Fruit fly (Drosophila melanogaster) whole organism, embryonic: ENCODE measurements around the gene yellow-f2.

Source experiments
- Adf1 ChIP-seq: fragments of 200-800 bp; sonication (Bioruptor generic); IDR thresholded peaks from 2 replicates; pipeline ENCODE4 v1.3.6; 2022; ENCODE audit warnings: missing biosample characterization, missing genetic modification characterization
- Antp ChIP-seq: fragments of 200-800 bp; sonication (Bioruptor generic); optimal IDR thresholded peaks from 3 replicates; lab custom pipeline; 2016; ENCODE audit warnings: missing biosample characterization, missing genetic modification characterization
- CG14710 ChIP-seq: fragments of 200-800 bp; sonication (Bioruptor generic); optimal IDR thresholded peaks from 3 replicates; lab custom pipeline; 2019; ENCODE audit warnings: missing biosample characterization, mild to moderate bottlenecking, missing genetic modification characterization, moderate library complexity
- CG17328 ChIP-seq: fragments of 200-800 bp; sonication (Bioruptor generic); IDR thresholded peaks from 2 replicates; pipeline ENCODE4 v1.3.6; 2022; ENCODE audit warnings: missing biosample characterization, missing genetic modification characterization
- CG17359 ChIP-seq: fragments of 200-800 bp; sonication (Bioruptor generic); optimal IDR thresholded peaks from 3 replicates; lab custom pipeline; 2018; ENCODE audit warnings: missing biosample characterization, mild to moderate bottlenecking, missing genetic modification characterization, moderate library complexity
- CG17612 ChIP-seq: fragments of 200-800 bp; sonication (Bioruptor generic); IDR thresholded peaks from 2 replicates; pipeline ENCODE4 v1.3.6; 2022; ENCODE audit warnings: missing biosample characterization, missing genetic modification characterization
- CG34224 ChIP-seq: fragments of 200-800 bp; sonication (Bioruptor generic); IDR thresholded peaks from 3 replicates; pipeline ENCODE4 v1.3.6; 2022; ENCODE audit warnings: missing biosample characterization, missing genetic modification characterization; ENCODE audit not compliant: partially characterized antibody
- CG34422 ChIP-seq: fragments of 200-800 bp; sonication (Bioruptor generic); IDR thresholded peaks from 3 replicates; pipeline ENCODE4 v1.3.6; 2022; ENCODE audit warnings: missing biosample characterization, missing genetic modification characterization
- CG4617 ChIP-seq: fragments of 200-800 bp; sonication (Bioruptor generic); optimal IDR thresholded peaks from 3 replicates; lab custom pipeline; 2016; ENCODE audit warnings: missing biosample characterization, missing genetic modification characterization, borderline replicate concordance
- CG5245 ChIP-seq: fragments of 200-800 bp; sonication (Bioruptor generic); optimal IDR thresholded peaks from 3 replicates; lab custom pipeline; 2016; ENCODE audit warnings: missing biosample characterization, missing genetic modification characterization
- CG6254 ChIP-seq: fragments of 200-800 bp; sonication (Bioruptor generic); optimal IDR thresholded peaks from 3 replicates; lab custom pipeline; 2017; ENCODE audit warnings: mild to moderate bottlenecking, missing biosample characterization, missing genetic modification reagents, missing genetic modification characterization
- CG7987 ChIP-seq: fragments of 200-800 bp; sonication (Bioruptor generic); optimal IDR thresholded peaks from 2 replicates; lab custom pipeline; 2018; ENCODE audit warnings: missing biosample characterization, mild to moderate bottlenecking, missing genetic modification characterization, moderate library complexity
- CG8924 ChIP-seq: fragments of 200-800 bp; optimal IDR thresholded peaks from 3 replicates; lab custom pipeline; 2019; ENCODE audit warnings: missing biosample characterization, mild to moderate bottlenecking, missing genetic modification characterization, moderate library complexity
- CG9609 ChIP-seq: fragments of 200-800 bp; sonication (Bioruptor generic); optimal IDR thresholded peaks from 3 replicates; lab custom pipeline; 2016; ENCODE audit warnings: missing biosample characterization, missing genetic modification characterization
- CHES-1-like ChIP-seq: fragments of 200-800 bp; sonication (Bioruptor generic); optimal IDR thresholded peaks from 2 replicates; lab custom pipeline; 2016; ENCODE audit warnings: missing biosample characterization, missing genetic modification characterization
- Chrac-16 ChIP-seq: fragments of 200-800 bp; sonication (Bioruptor generic); optimal IDR thresholded peaks from 3 replicates; lab custom pipeline; 2016; ENCODE audit warnings: missing biosample characterization, missing genetic modification characterization
- Dll ChIP-seq: fragments of 200-800 bp; sonication (Bioruptor generic); IDR thresholded peaks from 4 replicates; pipeline ENCODE4 v1.3.6; 2022; ENCODE audit warnings: missing biosample characterization, missing genetic modification characterization; ENCODE audit not compliant: partially characterized antibody
- HLH3B ChIP-seq: fragments of 200-800 bp; sonication (Bioruptor generic); IDR thresholded peaks from 2 replicates; pipeline ENCODE4 v1.3.6; 2022; ENCODE audit warnings: missing biosample characterization, missing genetic modification characterization
- HLH4C ChIP-seq: fragments of 200-800 bp; sonication (Bioruptor generic); IDR thresholded peaks from 3 replicates; pipeline ENCODE4 v1.3.6; 2022; ENCODE audit warnings: missing biosample characterization, missing genetic modification characterization; ENCODE audit not compliant: partially characterized antibody
- Myb ChIP-seq: fragments of 200-800 bp; sonication (Bioruptor generic); optimal IDR thresholded peaks from 2 replicates; lab custom pipeline; 2016; ENCODE audit warnings: missing biosample characterization, missing genetic modification characterization
- NFAT ChIP-seq: fragments of 200-800 bp; sonication (Bioruptor generic); IDR thresholded peaks from 2 replicates; pipeline ENCODE4 v1.3.6; 2022; ENCODE audit warnings: missing biosample characterization, missing genetic modification characterization
- Nf-YC ChIP-seq: fragments of 200-800 bp; optimal IDR thresholded peaks from 3 replicates; lab custom pipeline; 2019; ENCODE audit warnings: missing biosample characterization, mild to moderate bottlenecking, missing genetic modification characterization, moderate library complexity
- Scr ChIP-seq: fragments of 200-800 bp; sonication (Bioruptor generic); IDR thresholded peaks from 2 replicates; pipeline ENCODE4 v1.3.6; 2022; ENCODE audit warnings: missing biosample characterization, missing genetic modification characterization; ENCODE audit not compliant: partially characterized antibody
- Side ChIP-seq: fragments of 200-800 bp; sonication (Bioruptor generic); optimal IDR thresholded peaks from 2 replicates; lab custom pipeline; 2016; ENCODE audit warnings: missing biosample characterization, missing genetic modification characterization
- Sox100B ChIP-seq: fragments of 200-800 bp; sonication (Bioruptor generic); optimal IDR thresholded peaks from 3 replicates; lab custom pipeline; 2018; ENCODE audit warnings: missing biosample characterization, mild to moderate bottlenecking, missing genetic modification characterization
- Vsx1 ChIP-seq: fragments of 200-800 bp; sonication (Bioruptor generic); optimal IDR thresholded peaks from 2 replicates; lab custom pipeline; 2017; ENCODE audit warnings: missing biosample characterization, mild to moderate bottlenecking, missing genetic modification characterization, missing genetic modification reagents
- al ChIP-seq: fragments of 200-800 bp; sonication (Bioruptor generic); IDR thresholded peaks from 2 replicates; pipeline ENCODE4 v1.3.6; 2022; ENCODE audit warnings: missing biosample characterization, missing genetic modification characterization
- aop ChIP-seq: fragments of 200-800 bp; sonication (Bioruptor generic); IDR thresholded peaks from 2 replicates; pipeline ENCODE4 v1.3.6; 2022; ENCODE audit warnings: missing biosample characterization, missing genetic modification characterization
- ap ChIP-seq: fragments of 200-800 bp; sonication (Bioruptor generic); IDR thresholded peaks from 2 replicates; pipeline ENCODE4 v1.3.6; 2022; ENCODE audit warnings: missing biosample characterization, missing genetic modification characterization
- az2 ChIP-seq: fragments of 200-800 bp; sonication (Bioruptor generic); optimal IDR thresholded peaks from 3 replicates; lab custom pipeline; 2016; ENCODE audit warnings: missing biosample characterization, missing genetic modification characterization
- bab2 ChIP-seq: fragments of 200-800 bp; sonication (Bioruptor generic); optimal IDR thresholded peaks from 2 replicates; lab custom pipeline; 2016; ENCODE audit warnings: missing biosample characterization, missing genetic modification characterization
- bcd ChIP-seq: fragments of 200-800 bp; sonication (Bioruptor generic); optimal IDR thresholded peaks from 2 replicates; lab custom pipeline; 2017; ENCODE audit warnings: missing biosample characterization, mild to moderate bottlenecking, missing genetic modification characterization
- br ChIP-seq: fragments of >200 bp; optimal IDR thresholded peaks from 2 replicates; lab custom pipeline; 2017
- cwo ChIP-seq: fragments of 200-800 bp; sonication (Bioruptor generic); optimal IDR thresholded peaks from 3 replicates; lab custom pipeline; 2017; ENCODE audit warnings: missing biosample characterization, missing genetic modification characterization, mild to moderate bottlenecking, moderate library complexity, missing genetic modification reagents
- disco-r ChIP-seq: fragments of 200-800 bp; sonication (Bioruptor generic); optimal IDR thresholded peaks from 2 replicates; lab custom pipeline; 2016; ENCODE audit warnings: missing biosample characterization, missing genetic modification characterization
- ems ChIP-seq: fragments of 200-800 bp; sonication (Bioruptor generic); optimal IDR thresholded peaks from 3 replicates; lab custom pipeline; 2016; ENCODE audit warnings: missing biosample characterization, missing genetic modification characterization
- fd96Cb ChIP-seq: fragments of 200-800 bp; sonication (Bioruptor generic); optimal IDR thresholded peaks from 2 replicates; lab custom pipeline; 2018; ENCODE audit warnings: missing biosample characterization, mild to moderate bottlenecking, missing genetic modification characterization, moderate library complexity
- insv ChIP-seq, 2 experiments: fragments of 200-800 bp; sonication (Bioruptor generic); optimal IDR thresholded peaks; 3 replicates each; lab custom pipeline; 2016 to 2018; ENCODE audit warnings: missing biosample characterization in 2 of 2, missing genetic modification characterization in 2 of 2
- jumu ChIP-seq: fragments of 200-800 bp; sonication (Bioruptor generic); optimal IDR thresholded peaks from 3 replicates; lab custom pipeline; 2016; ENCODE audit warnings: missing biosample characterization, missing genetic modification characterization
- kni ChIP-seq: fragments of 200-800 bp; sonication (Bioruptor generic); optimal IDR thresholded peaks from 3 replicates; lab custom pipeline; 2017; ENCODE audit warnings: mild to moderate bottlenecking, missing biosample characterization, missing genetic modification reagents, missing genetic modification characterization
- knrl ChIP-seq: fragments of 200-800 bp; sonication (Bioruptor generic); IDR thresholded peaks from 3 replicates; pipeline ENCODE4 v1.3.6; 2022; ENCODE audit warnings: missing biosample characterization, missing genetic modification characterization; ENCODE audit not compliant: partially characterized antibody
- mam ChIP-seq: fragments of 200-800 bp; sonication (Bioruptor generic); optimal IDR thresholded peaks from 3 replicates; lab custom pipeline; 2016; ENCODE audit warnings: missing biosample characterization, missing genetic modification characterization
- pb ChIP-seq: fragments of 200-800 bp; sonication (Bioruptor generic); optimal IDR thresholded peaks from 3 replicates; lab custom pipeline; 2016; ENCODE audit warnings: missing biosample characterization, missing genetic modification characterization
- rib ChIP-seq: fragments of 200-800 bp; sonication (Bioruptor generic); IDR thresholded peaks from 2 replicates; pipeline ENCODE4 v1.3.6; 2022; ENCODE audit warnings: missing biosample characterization, missing genetic modification characterization
- seq ChIP-seq: fragments of 200-800 bp; sonication (Bioruptor generic); IDR thresholded peaks from 2 replicates; pipeline ENCODE4 v1.3.6; 2022; ENCODE audit warnings: missing biosample characterization, missing genetic modification characterization
- ssp ChIP-seq: fragments of 200-800 bp; sonication (Bioruptor generic); IDR thresholded peaks from 2 replicates; pipeline ENCODE4 v1.3.6; 2022; ENCODE audit warnings: missing biosample characterization, missing genetic modification characterization
- tgo ChIP-seq: fragments of 200-800 bp; sonication (Bioruptor generic); IDR thresholded peaks from 3 replicates; pipeline ENCODE4 v1.3.6; 2022; ENCODE audit warnings: missing biosample characterization, missing genetic modification characterization
- twi ChIP-seq: fragments of 200-800 bp; optimal IDR thresholded peaks from 2 replicates; lab custom pipeline; 2019; ENCODE audit warnings: missing biosample characterization, mild to moderate bottlenecking, missing genetic modification characterization, moderate library complexity
- vvl ChIP-seq: fragments of 200-800 bp; sonication (Bioruptor generic); IDR thresholded peaks from 2 replicates; pipeline ENCODE4 v1.3.6; 2022; ENCODE audit warnings: missing biosample characterization, missing genetic modification characterization
- zf30C ChIP-seq: fragments of 200-800 bp; sonication (Bioruptor generic); optimal IDR thresholded peaks from 3 replicates; lab custom pipeline; 2018; ENCODE audit warnings: missing biosample characterization, mild to moderate bottlenecking, missing genetic modification characterization

yellow-f2 gene

DNA sequence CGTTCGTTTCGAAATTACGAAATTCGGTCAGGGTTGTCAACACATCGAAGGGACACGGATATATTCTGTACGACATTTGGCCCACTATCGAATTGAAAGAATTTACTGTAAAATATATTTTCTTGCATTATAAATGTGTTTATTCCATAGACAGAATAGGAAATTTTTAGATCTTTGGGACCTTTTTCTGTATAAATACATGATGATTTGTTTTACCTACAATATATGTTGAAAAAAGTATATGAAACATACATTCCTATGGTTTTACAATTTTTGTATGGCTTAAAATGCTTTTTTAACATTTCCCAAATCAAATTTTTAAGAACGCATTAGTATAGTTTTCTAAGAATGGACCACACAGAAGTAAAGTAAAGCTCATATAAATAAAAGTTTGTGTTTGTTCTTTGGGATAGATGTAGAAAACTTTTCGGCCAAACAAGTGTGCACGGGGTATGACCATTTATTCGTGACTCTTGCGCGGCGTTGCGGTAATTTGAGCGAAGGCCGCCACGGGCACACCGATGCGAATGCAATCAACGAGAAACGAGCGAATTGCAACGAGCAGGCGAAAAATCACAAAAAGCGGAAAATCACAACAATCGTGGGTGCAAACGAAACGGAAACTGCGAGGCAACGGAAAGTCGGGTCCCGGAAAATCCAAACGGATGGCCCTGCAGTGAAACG, 2.7 kb upstream of the yellow-f2 start, which contains the start of the genes CG17327, CG44194 and CG7518 (continued):
- TF ChIP-seq vvl (GFP tag; lab: Robert Waterston, UW) (peak; percentile 21; the same call in 1 of the 2 replicates), az2 (GFP tag; lab: Kevin White, UChicago) (peak; percentile 30), Nf-YC (tag; lab: Kevin White, UChicago) (no peak), HLH4C (GFP tag; lab: Robert Waterston, UW) (0 out of 3 replicates have a peak, but pooled peaks have one; percentile 28), aop (no peak), Sox100B (no peak), twi (tag; lab: Kevin White, UChicago) (no peak), kni (no peak), CHES-1-like (GFP tag; lab: Kevin White, UChicago) (peak; percentile 0), Chrac-16 (GFP tag; lab: Kevin White, UChicago) (no peak), CG34224 (GFP tag; lab: Robert Waterston, UW) (peak; percentile 10; the same call in 1 of the 3 replicates), CG4617 (GFP tag; lab: Kevin White, UChicago) (peak; percentile 58), CG17328 (no peak), CG5245 (GFP tag; lab: Kevin White, UChicago) (no peak), CG9609 (GFP tag; lab: Kevin White, UChicago) (peak; percentile 5), CG14710 (tag; lab: Kevin White, UChicago) (peak; percentile 80), CG6254 (GFP tag; lab: Kevin White, UChicago) (no peak), zf30C (GFP tag; lab: Kevin White, UChicago) (no peak), disco-r (GFP tag; lab: Kevin White, UChicago) (no peak), CG7987 (GFP tag; lab: Kevin White, UChicago) (no peak), CG17359 (no peak), jumu (no peak), al (GFP tag; lab: Robert Waterston, UW) (peak; percentile 26; the same call in 1 of the 2 replicates), br (lab: Kevin White, UChicago) (no peak), Adf1 (GFP tag; lab: Robert Waterston, UW) (no peak), Dll (GFP tag; lab: Robert Waterston, UW) (peak; percentile 38; the same call in 1 of the 4 replicates), rib (GFP tag; lab: Robert Waterston, UW) (peak; percentile 77), tgo (GFP tag; lab: Robert Waterston, UW) (no peak), Side (GFP tag; lab: Kevin White, UChicago) (no peak), NFAT (GFP tag; lab: Robert Waterston, UW) (peak; percentile 57), cwo (GFP tag; lab: Kevin White, UChicago) (no peak), CG34422 (GFP tag; lab: Robert Waterston, UW) (peak; percentile 35; the same call in 1 of the 3 replicates), insv (GFP tag; optimal IDR thresholded peaks at IDR 0.05; lab: Kevin White, UChicago) (no peak), CG8924 (tag; lab: Kevin White, UChicago) (peak; percentile 9), ap (no peak), bcd (no peak), bab2 (GFP tag; lab: Kevin White, UChicago) (peak; percentile 39), Scr (GFP tag; lab: Robert Waterston, UW) (peak; percentile 52), knrl (GFP tag; lab: Robert Waterston, UW) (peak; percentile 47; the same call in 2 of the 3 replicates), mam (GFP tag; lab: Kevin White, UChicago) (peak; percentile 27), fd96Cb (peak; percentile 5), ssp (peak; percentile 96), Vsx1 (GFP tag; lab: Kevin White, UChicago) (no peak), HLH3B (GFP tag; lab: Robert Waterston, UW) (no peak), seq (GFP tag; lab: Robert Waterston, UW) (no peak), Myb (GFP tag; lab: Kevin White, UChicago) (peak; percentile 41), CG17612 (GFP tag; lab: Robert Waterston, UW) (no peak), pb (GFP tag; lab: Kevin White, UChicago) (no peak), Antp (GFP tag; lab: Kevin White, UChicago) (no peak), ems (no peak)
